Worm (Caenorhabditis elegans): ENCODE measurements around the gene C50E3.13.

DNA sequence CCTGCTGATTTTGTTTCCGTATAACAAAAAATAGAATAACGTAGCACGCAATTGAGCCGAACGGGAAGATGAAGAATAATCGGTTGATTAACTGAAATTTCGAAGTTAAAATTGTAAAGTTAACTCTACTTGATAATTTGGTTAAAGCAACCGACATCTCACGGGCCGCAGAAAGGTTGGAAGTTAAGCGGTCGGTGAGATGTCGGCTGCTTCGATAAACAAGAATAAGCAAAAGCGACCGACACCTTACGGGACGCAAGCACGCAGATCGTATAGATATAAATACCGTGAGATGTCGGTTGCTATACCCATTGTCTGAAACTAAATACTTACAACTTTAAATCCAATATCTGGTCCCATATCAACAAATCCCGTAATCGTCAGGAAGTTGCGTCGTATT lies 28.9 kb downstream of the C50E3.13 start:
- TF ChIP-seq ama-1 (optimal IDR thresholded peaks at IDR 0.05) (no peak), ceh-13 (GFP tag; optimal IDR thresholded peaks at IDR 0.05) (no peak), hmbx-1 (tag; optimal IDR thresholded peaks at IDR 0.05) (no peak), tbx-37 (GFP tag; conservative IDR thresholded peaks at IDR 0.05) (no peak)

All from whole organism, early embryonic.